Fruit fly (Drosophila melanogaster): Measurements from ENCODE around the gene Spn28Db.

- TF ChIP-seq usp (GFP tag; optimal IDR thresholded peaks at IDR 0.05) = no peak
- no peak for TF ChIP-seq pan (optimal IDR thresholded peaks at IDR 0.05)
- TF ChIP-seq CG8478 (optimal IDR thresholded peaks at IDR 0.05) = no peak
- no peak for TF ChIP-seq psq (optimal IDR thresholded peaks at IDR 0.05)
- no peak for TF ChIP-seq Dll (optimal IDR thresholded peaks at IDR 0.05)
- no peak for TF ChIP-seq EcR (GFP tag; optimal IDR thresholded peaks at IDR 0.05)
Observed at dm6 chr2L:7912878-7913277, 22.4 kb upstream of the Spn28Db start.
